Worm (Caenorhabditis elegans) whole organism, L4 larva: ENCODE measurements around the gene F46G11.6.

Experiments
- F10B5.3 ChIP-seq: sonication (generic microtip); optimal IDR thresholded peaks from 2 replicates; lab custom pipeline; 2016; ENCODE audit warnings: mild to moderate bottlenecking, missing genetic modification characterization, missing compliant biosample characterization
- F37D6.2 ChIP-seq: sonication (generic microtip); optimal IDR thresholded peaks from 2 replicates; lab custom pipeline; 2016; ENCODE audit warnings: mild to moderate bottlenecking, missing genetic modification characterization, missing compliant biosample characterization
- F44E2.7 ChIP-seq: fragments of 200-800 bp; sonication (Bioruptor generic); IDR thresholded peaks from 2 replicates; pipeline ENCODE4 v2.1.2; 2022; ENCODE audit warnings: missing genetic modification characterization, missing compliant biosample characterization
- F49E8.2 ChIP-seq: sonication (generic microtip); optimal IDR thresholded peaks from 2 replicates; lab custom pipeline; 2016; ENCODE audit warnings: missing compliant biosample characterization, mild to moderate bottlenecking, missing genetic modification characterization, borderline replicate concordance
- T20F7.1 ChIP-seq: fragments of 200-800 bp; sonication (Bioruptor generic); optimal IDR thresholded peaks from 2 replicates; lab custom pipeline; 2018; ENCODE audit warnings: mild to moderate bottlenecking, missing genetic modification characterization, missing compliant biosample characterization
- ama-1 ChIP-seq: fragments of 150-350 bp; optimal IDR thresholded peaks from 2 replicates; lab custom pipeline; 2014; ENCODE audit warnings: inconsistent platforms, mixed read lengths
- arid-1 ChIP-seq: fragments of 200-800 bp; sonication (Bioruptor generic); conservative IDR thresholded peaks from 2 replicates; pipeline ENCODE4 v1.3.6; 2022; ENCODE audit warnings: missing genetic modification reagents, missing genetic modification characterization, missing compliant biosample characterization
- ces-1 ChIP-seq: fragments of 150-350 bp; sonication (generic microtip); optimal IDR thresholded peaks from 4 replicates; lab custom pipeline; 2014; ENCODE audit warnings: missing biosample characterization, missing genetic modification reagents, missing genetic modification characterization
- ctbp-1 ChIP-seq: fragments of 200-800 bp; sonication (Bioruptor generic); IDR thresholded peaks from 2 replicates; pipeline ENCODE4 v1.3.6; 2022; ENCODE audit warnings: missing genetic modification reagents, missing genetic modification characterization, missing compliant biosample characterization
- daf-12 ChIP-seq: fragments of 150-350 bp; optimal IDR thresholded peaks from 2 replicates; lab custom pipeline; 2014; ENCODE audit warnings: missing biosample characterization, missing genetic modification reagents, missing genetic modification characterization
- daf-19 ChIP-seq: fragments of 200-800 bp; sonication (Bioruptor generic); conservative IDR thresholded peaks from 2 replicates; pipeline ENCODE4 v1.3.6; 2022; ENCODE audit warnings: missing genetic modification characterization, missing compliant biosample characterization
- dmd-8 ChIP-seq: fragments of 200-800 bp; sonication (Bioruptor generic); IDR thresholded peaks from 2 replicates; pipeline ENCODE4 v1.3.6; 2022; ENCODE audit warnings: missing genetic modification characterization, missing compliant biosample characterization
- dmd-9 ChIP-seq: fragments of 200-800 bp; sonication (Bioruptor generic); IDR thresholded peaks from 2 replicates; pipeline ENCODE4 v1.3.6; 2022; ENCODE audit warnings: missing genetic modification reagents, missing genetic modification characterization, missing compliant biosample characterization
- duxl-1 ChIP-seq: sonication (generic microtip); optimal IDR thresholded peaks from 2 replicates; lab custom pipeline; 2016; ENCODE audit warnings: mild to moderate bottlenecking, missing genetic modification characterization, moderate library complexity, missing compliant biosample characterization; ENCODE audit not compliant: poor library complexity
- egl-27 ChIP-seq: sonication (generic microtip); optimal IDR thresholded peaks from 3 replicates; lab custom pipeline; 2017; ENCODE audit warnings: missing biosample characterization, missing genetic modification reagents, missing genetic modification characterization
- fos-1 ChIP-seq: fragments of 150-350 bp; optimal IDR thresholded peaks from 2 replicates; lab custom pipeline; 2014; ENCODE audit warnings: missing biosample characterization, missing genetic modification characterization
- gei-8 ChIP-seq: fragments of 200-800 bp; sonication (Bioruptor generic); optimal IDR thresholded peaks from 2 replicates; lab custom pipeline; 2018; ENCODE audit warnings: mild to moderate bottlenecking, missing genetic modification characterization, missing compliant biosample characterization
- jun-1 ChIP-seq: fragments of 150-350 bp; optimal IDR thresholded peaks from 2 replicates; lab custom pipeline; 2014; ENCODE audit warnings: missing biosample characterization, missing genetic modification reagents, missing genetic modification characterization
- lim-7 ChIP-seq: fragments of 200-800 bp; sonication (Bioruptor generic); IDR thresholded peaks from 2 replicates; pipeline ENCODE4 v1.3.6; 2022; ENCODE audit warnings: missing genetic modification characterization, missing compliant biosample characterization
- lin-13 ChIP-seq: fragments of 150-350 bp; optimal IDR thresholded peaks from 2 replicates; lab custom pipeline; 2014; ENCODE audit warnings: missing biosample characterization, missing genetic modification reagents, missing genetic modification characterization
- lin-29 ChIP-seq: fragments of 200-800 bp; sonication (Bioruptor generic); IDR thresholded peaks from 2 replicates; pipeline ENCODE4 v1.3.6; 2022; ENCODE audit warnings: missing genetic modification reagents, missing genetic modification characterization, missing compliant biosample characterization
- lir-3 ChIP-seq: sonication (generic microtip); optimal IDR thresholded peaks from 2 replicates; lab custom pipeline; 2016; ENCODE audit warnings: mild to moderate bottlenecking, missing genetic modification characterization, missing compliant biosample characterization
- lsy-2 ChIP-seq, 2 experiments: fragments of 150-350 bp in 1 of 2; sonication (generic microtip) in 1 of 2; optimal IDR thresholded peaks; 2 replicates each; lab custom pipeline; 2014 to 2017; ENCODE audit warnings: missing biosample characterization in 2 of 2, missing genetic modification characterization in 2 of 2
- madf-5 ChIP-seq, 2 experiments: fragments of 200-800 bp; sonication (Bioruptor generic); IDR thresholded peaks; 2 replicates each; pipeline ENCODE4 v1.3.6; 2022; ENCODE audit warnings: missing compliant biosample characterization in 2 of 2, missing genetic modification characterization in 2 of 2
- madf-9 ChIP-seq: fragments of 200-800 bp; sonication (Bioruptor generic); conservative IDR thresholded peaks from 2 replicates; pipeline ENCODE4 v1.3.6; 2022; ENCODE audit warnings: missing genetic modification reagents, missing genetic modification characterization, missing compliant biosample characterization
- mdl-1 ChIP-seq, 2 experiments: fragments of 150-350 bp in 1 of 2; sonication (generic microtip) in 1 of 2; optimal IDR thresholded peaks; 2 replicates each; lab custom pipeline; 2014 to 2017; ENCODE audit warnings: missing biosample characterization in 2 of 2, missing genetic modification characterization in 2 of 2
- mep-1 ChIP-seq: fragments of 150-350 bp; sonication (generic microtip); optimal IDR thresholded peaks from 3 replicates; lab custom pipeline; 2014; ENCODE audit warnings: missing biosample characterization, missing genetic modification characterization
- mxl-2 ChIP-seq: fragments of 200-800 bp; sonication (Bioruptor generic); conservative IDR thresholded peaks from 2 replicates; pipeline ENCODE4 v1.3.6; 2022; ENCODE audit warnings: missing genetic modification reagents, missing genetic modification characterization, missing compliant biosample characterization
- mxl-3 ChIP-seq: fragments of 200-800 bp; sonication (Bioruptor generic); optimal IDR thresholded peaks from 2 replicates; lab custom pipeline; 2018; ENCODE audit warnings: mild to moderate bottlenecking, missing genetic modification characterization, missing compliant biosample characterization
- nhr-102 ChIP-seq: sonication (generic microtip); optimal IDR thresholded peaks from 2 replicates; lab custom pipeline; 2016; ENCODE audit warnings: mild to moderate bottlenecking, missing genetic modification characterization, moderate library complexity, missing compliant biosample characterization
- nhr-237 ChIP-seq: sonication (generic microtip); optimal IDR thresholded peaks from 2 replicates; lab custom pipeline; 2017; ENCODE audit warnings: missing biosample characterization, missing genetic modification characterization
- nhr-25 ChIP-seq: sonication (generic microtip); optimal IDR thresholded peaks from 2 replicates; lab custom pipeline; 2017; ENCODE audit warnings: missing genetic modification characterization, mild to moderate bottlenecking, missing compliant biosample characterization, antibody characterized with exemption, moderate library complexity, borderline replicate concordance; ENCODE audit not compliant: insufficient read depth
- nhr-28 ChIP-seq: fragments of 150-350 bp; optimal IDR thresholded peaks from 2 replicates; lab custom pipeline; 2014; ENCODE audit warnings: missing biosample characterization, missing genetic modification characterization
- nhr-41 ChIP-seq: fragments of 200-800 bp; sonication (Bioruptor generic); IDR thresholded peaks from 2 replicates; pipeline ENCODE4 v1.3.6; 2022; ENCODE audit warnings: missing genetic modification reagents, missing genetic modification characterization, missing compliant biosample characterization
- nhr-48 ChIP-seq: sonication (generic microtip); optimal IDR thresholded peaks from 2 replicates; lab custom pipeline; 2016; ENCODE audit warnings: mild to moderate bottlenecking, missing genetic modification characterization, missing compliant biosample characterization
- nhr-6 ChIP-seq: fragments of 150-350 bp; optimal IDR thresholded peaks from 2 replicates; lab custom pipeline; 2014; ENCODE audit warnings: missing biosample characterization, missing genetic modification characterization
- pha-4 ChIP-seq, 2 experiments: fragments of 150-350 bp in 1 of 2; fragments of 200-800 bp in 1 of 2; sonication (Bioruptor generic) in 1 of 2; IDR thresholded peaks in 1 of 2; optimal IDR thresholded peaks in 1 of 2; 2 replicates each; pipeline versions ENCODE4 v1.3.6 to Lab custom; 2014 to 2022; ENCODE audit warnings: missing genetic modification characterization in 2 of 2, missing genetic modification reagents in 2 of 2, missing biosample characterization in 1 of 2, missing compliant biosample characterization in 1 of 2
- php-3 ChIP-seq: fragments of 200-800 bp; sonication (Bioruptor generic); IDR thresholded peaks from 2 replicates; pipeline ENCODE4 v1.3.6; 2022; ENCODE audit warnings: missing genetic modification reagents, missing genetic modification characterization, missing compliant biosample characterization
- pqm-1 ChIP-seq: sonication (generic microtip); optimal IDR thresholded peaks from 2 replicates; lab custom pipeline; 2017; ENCODE audit warnings: missing biosample characterization, missing genetic modification characterization
- rbr-2 ChIP-seq: sonication (generic microtip); optimal IDR thresholded peaks from 2 replicates; lab custom pipeline; 2016; ENCODE audit warnings: missing genotype, missing genetic modification characterization, missing compliant biosample characterization
- snpc-1.2 ChIP-seq: fragments of 200-800 bp; sonication (Bioruptor generic); IDR thresholded peaks from 2 replicates; pipeline ENCODE4 v1.3.6; 2022; ENCODE audit warnings: missing genetic modification reagents, missing genetic modification characterization, missing compliant biosample characterization
- spr-1 ChIP-seq: sonication (generic microtip); optimal IDR thresholded peaks from 2 replicates; lab custom pipeline; 2016; ENCODE audit warnings: mild to moderate bottlenecking, missing genetic modification characterization, missing compliant biosample characterization
- tag-97 ChIP-seq: fragments of 200-800 bp; sonication (Bioruptor generic); IDR thresholded peaks from 2 replicates; pipeline ENCODE4 v1.3.6; 2022; ENCODE audit warnings: missing genetic modification characterization, missing compliant biosample characterization
- unc-130 ChIP-seq: sonication (generic microtip); optimal IDR thresholded peaks from 2 replicates; lab custom pipeline; 2016; ENCODE audit warnings: missing genetic modification reagents, missing genetic modification characterization, missing compliant biosample characterization
- unc-39 ChIP-seq: sonication (generic microtip); optimal IDR thresholded peaks from 2 replicates; lab custom pipeline; 2017; ENCODE audit warnings: missing biosample characterization, missing genetic modification characterization
- vab-7 ChIP-seq: fragments of 200-800 bp; sonication (Bioruptor generic); IDR thresholded peaks from 2 replicates; pipeline ENCODE4 v1.3.6; 2022; ENCODE audit warnings: missing genetic modification reagents, missing genetic modification characterization, missing compliant biosample characterization
- zag-1 ChIP-seq: fragments of 150-350 bp; optimal IDR thresholded peaks from 2 replicates; lab custom pipeline; 2014; ENCODE audit warnings: missing biosample characterization, missing genetic modification characterization
- zfp-3 ChIP-seq: fragments of 200-800 bp; sonication (Bioruptor generic); conservative IDR thresholded peaks from 2 replicates; pipeline ENCODE4 v1.3.6; 2022; ENCODE audit warnings: missing genetic modification reagents, missing genetic modification characterization, missing compliant biosample characterization
- zip-11 ChIP-seq: fragments of 200-800 bp; sonication (Bioruptor generic); IDR thresholded peaks from 2 replicates; pipeline ENCODE4 v1.3.6; 2022; ENCODE audit warnings: missing genetic modification characterization, missing compliant biosample characterization
- zip-2 ChIP-seq: fragments of 150-350 bp; optimal IDR thresholded peaks from 2 replicates; lab custom pipeline; 2014; ENCODE audit warnings: missing biosample characterization, missing genetic modification characterization

The F46G11.6 gene

ce11 chrX:5801156-5801592 is 14.9 kb downstream of the F46G11.6 start (continued):
- TF ChIP-seq F37D6.2 (tag; lab: Kevin White, UChicago) = peak; percentile 83
- no peak for TF ChIP-seq daf-12
- peak; percentile 85 for TF ChIP-seq F10B5.3 (tag; lab: Kevin White, UChicago)
- TF ChIP-seq mxl-2 (GFP tag; lab: Robert Waterston, UW) = peak; percentile 81
- TF ChIP-seq lin-13 (GFP tag; lab: Kevin White, UChicago) = peak; percentile 66
- TF ChIP-seq dmd-8 = peak; percentile 94
- TF ChIP-seq F49E8.2 = peak; percentile 82
- TF ChIP-seq vab-7 = peak; percentile 92
- TF ChIP-seq php-3 (GFP tag; lab: Robert Waterston, UW) = peak; percentile 83
- TF ChIP-seq spr-1 (tag; lab: Kevin White, UChicago) = peak; percentile 86
- TF ChIP-seq ctbp-1 (GFP tag; lab: Robert Waterston, UW) = peak; percentile 98
- TF ChIP-seq duxl-1 (tag; lab: Kevin White, UChicago) = peak; percentile 90
- peak; percentile 64; the same call in 1 of the 2 replicates for TF ChIP-seq lin-29 (GFP tag; lab: Robert Waterston, UW)
- TF ChIP-seq F44E2.7 (GFP tag; lab: Robert Waterston, UW) = 0 out of 2 replicates have a peak, but pooled peaks have one; percentile 59
- peak; percentile 88 for TF ChIP-seq nhr-102 (tag; lab: Kevin White, UChicago)
- TF ChIP-seq zip-11 (GFP tag; lab: Robert Waterston, UW) = 0 out of 2 replicates have a peak, but pooled peaks have one; percentile 26
- TF ChIP-seq madf-5 (GFP tag; IDR thresholded peaks at IDR 0.05; lab: Robert Waterston, UW) = peak; percentile 57 to 84; a peak in 3 of 4 replicates
- no peak for TF ChIP-seq fos-1 (tag; lab: Kevin White, UChicago)
- TF ChIP-seq mep-1 = peak; percentile 94
- TF ChIP-seq nhr-48 (tag; lab: Kevin White, UChicago) = peak; percentile 85
- peak; percentile 74 to 85 for TF ChIP-seq lsy-2 (tag; optimal IDR thresholded peaks at IDR 0.05; lab: Kevin White, UChicago)
- peak; percentile 74 for TF ChIP-seq egl-27 (tag; lab: Kevin White, UChicago)
- TF ChIP-seq jun-1 (tag; lab: Kevin White, UChicago) = peak; percentile 86
- peak; percentile 94 for TF ChIP-seq pha-4 (GFP tag; IDR thresholded peaks at IDR 0.05; lab: Robert Waterston, UW)
- no peak for TF ChIP-seq pha-4 (tag; optimal IDR thresholded peaks at IDR 0.05; lab: Kevin White, UChicago)
- 0 out of 2 replicates have a peak, but pooled peaks have one; percentile 53 for TF ChIP-seq nhr-41
- TF ChIP-seq lir-3 (tag; lab: Kevin White, UChicago) = peak; percentile 83
- TF ChIP-seq nhr-28 (tag; lab: Kevin White, UChicago) = peak; percentile 59
- TF ChIP-seq mdl-1 (tag; optimal IDR thresholded peaks at IDR 0.05; lab: Kevin White, UChicago) = peak; percentile 47 to 74
- peak; percentile 76 for TF ChIP-seq nhr-6
- TF ChIP-seq tag-97 (GFP tag; lab: Robert Waterston, UW) = peak; percentile 82; the same call in 1 of the 2 replicates
- TF ChIP-seq lim-7 (GFP tag; lab: Robert Waterston, UW) = peak; percentile 88
- TF ChIP-seq dmd-9 = peak; percentile 86
- no peak for TF ChIP-seq unc-39 (tag; lab: Kevin White, UChicago)
- peak; percentile 92 for TF ChIP-seq rbr-2 (tag; lab: Kevin White, UChicago)
- TF ChIP-seq T20F7.1 = peak; percentile 68
- TF ChIP-seq zip-2 = peak; percentile 82
- TF ChIP-seq unc-130 = peak; percentile 73
- peak; percentile 38 for TF ChIP-seq zag-1 (tag; lab: Kevin White, UChicago)
- peak; percentile 78 for TF ChIP-seq mxl-3 (GFP tag; lab: Kevin White, UChicago)
- peak; percentile 93 for TF ChIP-seq snpc-1.2 (GFP tag; lab: Robert Waterston, UW)
- TF ChIP-seq gei-8 (GFP tag; lab: Kevin White, UChicago) = peak; percentile 93
- TF ChIP-seq ces-1 (GFP tag; lab: Kevin White, UChicago) = peak; percentile 91
- peak; percentile 24 for TF ChIP-seq nhr-237 (tag; lab: Kevin White, UChicago)
- TF ChIP-seq madf-9 (GFP tag; lab: Robert Waterston, UW) = peak; percentile 87
- peak; percentile 89 for TF ChIP-seq nhr-25 (tag; lab: Kevin White, UChicago)
- peak; percentile 88 for TF ChIP-seq zfp-3 (GFP tag; lab: Robert Waterston, UW)
- no peak for TF ChIP-seq ama-1
- TF ChIP-seq daf-19 (GFP tag; lab: Robert Waterston, UW) = peak; percentile 92
- peak; percentile 70 for TF ChIP-seq arid-1
- peak; percentile 7 for TF ChIP-seq pqm-1 (tag; lab: Kevin White, UChicago)
